Worm (Caenorhabditis elegans): ENCODE results near the gene F08D12.4.

DNA sequence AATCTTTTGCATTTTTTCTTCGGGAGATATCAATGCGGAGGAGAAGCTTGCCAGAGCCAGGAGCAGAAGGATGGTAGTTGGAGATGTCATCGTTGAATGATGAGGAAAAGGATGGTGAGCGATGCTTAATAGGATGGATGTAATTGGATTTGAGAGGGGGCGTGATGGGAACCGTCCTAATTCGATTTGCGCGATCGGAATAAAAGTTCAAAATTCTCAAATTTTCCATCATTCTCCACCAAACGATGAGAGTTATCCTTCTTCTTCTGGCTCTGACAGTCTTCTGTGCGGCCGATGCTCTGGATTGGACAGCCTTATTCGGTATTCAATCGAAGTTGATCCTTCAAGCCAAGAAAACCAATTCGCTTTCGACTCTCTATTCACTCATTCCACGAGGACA, 46.2 kb downstream of the F08D12.4 start, which contains the start of the genes K12H6.4 and K12H6.9:
- TF ChIP-seq ceh-82 (tag; optimal IDR thresholded peaks at IDR 0.05): no peak
- no peak for TF ChIP-seq nhr-237 (tag; optimal IDR thresholded peaks at IDR 0.05)
- no peak for TF ChIP-seq nhr-6 (tag; optimal IDR thresholded peaks at IDR 0.05)
- TF ChIP-seq elt-1 (tag; optimal IDR thresholded peaks at IDR 0.05): no peak

Measured in whole organism, L2 larva.